Worm (Caenorhabditis elegans): ENCODE measurements around the gene her-1.

her-1 gene

DNA sequence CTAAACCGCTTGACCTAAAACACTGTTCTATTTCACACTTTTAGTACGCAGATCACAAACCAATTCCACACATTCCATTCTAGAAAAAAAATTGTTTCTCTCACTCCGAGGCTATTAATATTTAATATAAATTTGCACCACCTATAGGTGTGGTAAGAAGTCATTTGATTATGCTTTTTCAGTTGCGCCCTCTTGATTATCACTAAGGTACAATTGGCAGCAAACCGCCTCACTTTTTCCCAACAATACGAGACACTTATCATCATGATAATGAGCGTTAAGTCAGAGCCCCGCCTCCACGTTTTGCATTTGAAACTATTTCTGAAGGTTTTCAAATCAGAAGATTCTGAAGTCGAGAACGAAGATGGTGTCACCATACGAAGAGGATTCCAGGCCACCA is 40.5 kb downstream of the her-1 start, which contains the start of gene aqp-4 (continued):
- TF ChIP-seq hlh-11 (tag; optimal IDR thresholded peaks at IDR 0.05) (peak; percentile 18), daf-19 (GFP tag; conservative IDR thresholded peaks at IDR 0.05) (no peak), nhr-28 (tag; optimal IDR thresholded peaks at IDR 0.05) (peak; percentile 47), mdl-1 (tag; optimal IDR thresholded peaks at IDR 0.05) (no peak), skn-1 (tag; optimal IDR thresholded peaks at IDR 0.05) (no peak), lin-29 (GFP tag; IDR thresholded peaks at IDR 0.05) (no peak), daf-12 (tag; optimal IDR thresholded peaks at IDR 0.05) (no peak), ama-1 (optimal IDR thresholded peaks at IDR 0.05) (no peak), attf-4 (tag; optimal IDR thresholded peaks at IDR 0.05) (no peak), ceh-44 (GFP tag; IDR thresholded peaks at IDR 0.05) (no peak), F49E8.2 (tag; optimal IDR thresholded peaks at IDR 0.05; ENCODE audit: borderline replicate concordance) (no peak), zip-2 (tag; optimal IDR thresholded peaks at IDR 0.05) (no peak), lin-15B (tag; optimal IDR thresholded peaks at IDR 0.05) (no peak), fos-1 (tag; optimal IDR thresholded peaks at IDR 0.05) (no peak), hif-1 (tag; optimal IDR thresholded peaks at IDR 0.05) (no peak), nhr-41 (GFP tag; IDR thresholded peaks at IDR 0.05) (no peak), ceh-32 (tag; optimal IDR thresholded peaks at IDR 0.05; ENCODE audit: poor library complexity) (no peak), dmd-9 (GFP tag; IDR thresholded peaks at IDR 0.05) (no peak), F37D6.2 (tag; optimal IDR thresholded peaks at IDR 0.05) (no peak), nhr-102 (tag; optimal IDR thresholded peaks at IDR 0.05) (no peak), mxl-3 (GFP tag; optimal IDR thresholded peaks at IDR 0.05) (no peak), pqm-1 (tag; optimal IDR thresholded peaks at IDR 0.05) (peak; percentile 59)

DNA sequence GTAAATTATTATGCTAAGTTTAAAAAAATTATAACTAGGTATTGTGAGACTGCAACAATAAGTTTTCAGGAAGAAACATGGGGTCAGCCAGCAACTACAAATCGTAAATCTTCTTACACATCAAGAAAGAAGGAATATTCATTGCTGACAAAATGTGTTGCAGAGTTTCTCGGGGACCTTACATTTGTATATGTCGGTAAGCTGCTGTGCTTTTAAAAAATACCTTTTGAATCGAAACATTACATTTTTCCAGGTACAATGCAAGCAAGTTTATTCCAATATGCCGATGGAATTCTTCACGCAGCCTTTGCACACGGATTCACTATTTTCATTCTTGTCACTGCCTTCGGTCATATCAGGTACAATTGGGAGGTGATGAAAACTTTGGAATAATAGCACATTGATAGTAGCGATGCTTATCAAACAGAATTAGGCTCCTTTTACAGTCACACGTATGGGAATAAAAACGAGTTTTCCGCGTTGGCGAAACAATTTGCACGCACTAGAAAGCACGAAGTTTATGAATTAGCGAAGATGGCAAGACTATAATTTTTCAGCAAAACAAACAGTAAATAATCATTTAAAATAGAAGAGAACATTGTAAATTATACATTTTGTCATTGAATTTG is 41.4 kb downstream of the her-1 start:
- TF ChIP-seq dmd-9 (GFP tag; IDR thresholded peaks at IDR 0.05) = no peak
- TF ChIP-seq lim-7 (GFP tag; IDR thresholded peaks at IDR 0.05) = no peak
- TF ChIP-seq Y48G9A.11 (GFP tag; IDR thresholded peaks at IDR 0.05) = no peak
- no peak for TF ChIP-seq mep-1 (tag; optimal IDR thresholded peaks at IDR 0.05)
- no peak for TF ChIP-seq daf-16 (GFP tag; optimal IDR thresholded peaks at IDR 0.05)
- peak; percentile 36 for TF ChIP-seq daf-16 (tag; optimal IDR thresholded peaks at IDR 0.05)
- no peak for TF ChIP-seq zip-2 (tag; optimal IDR thresholded peaks at IDR 0.05)
- TF ChIP-seq unc-130 (GFP tag; optimal IDR thresholded peaks at IDR 0.05) = no peak
- peak; percentile 72 for TF ChIP-seq pqm-1 (tag; optimal IDR thresholded peaks at IDR 0.05)
- TF ChIP-seq ZK546.5 (tag; optimal IDR thresholded peaks at IDR 0.05) = no peak
- no peak for TF ChIP-seq mxl-2 (GFP tag; conservative IDR thresholded peaks at IDR 0.05)
- no peak for TF ChIP-seq zag-1 (tag; optimal IDR thresholded peaks at IDR 0.05)
- TF ChIP-seq nhr-76 (tag; optimal IDR thresholded peaks at IDR 0.05) = no peak
- no peak for TF ChIP-seq spr-1 (tag; optimal IDR thresholded peaks at IDR 0.05)
- peak in 1 of 2 experiments; percentile 52 for TF ChIP-seq unc-62 (GFP tag; optimal IDR thresholded peaks at IDR 0.05 in 1 of 2)
- TF ChIP-seq unc-62 (tag; optimal IDR thresholded peaks at IDR 0.05) = no peak
- TF ChIP-seq Y5F2A.4 (GFP tag; optimal IDR thresholded peaks at IDR 0.05) = no peak
- no peak for TF ChIP-seq ces-1 (GFP tag; optimal IDR thresholded peaks at IDR 0.05)
- TF ChIP-seq nhr-28 (tag; optimal IDR thresholded peaks at IDR 0.05) = peak; percentile 32
- peak; percentile 53 for TF ChIP-seq dmd-6 (GFP tag; IDR thresholded peaks at IDR 0.05)
- TF ChIP-seq ztf-11 (tag; optimal IDR thresholded peaks at IDR 0.05) = no peak
- no peak for TF ChIP-seq snpc-1.2 (GFP tag; IDR thresholded peaks at IDR 0.05)
- no peak for TF ChIP-seq aly-2 (tag; optimal IDR thresholded peaks at IDR 0.05)
- TF ChIP-seq F37D6.2 (tag; optimal IDR thresholded peaks at IDR 0.05) = no peak
- no peak for TF ChIP-seq lin-1 (GFP tag; IDR thresholded peaks at IDR 0.05)
- TF ChIP-seq madf-5 (GFP tag; IDR thresholded peaks at IDR 0.05) = no peak
- no peak for TF ChIP-seq arid-1 (GFP tag; conservative IDR thresholded peaks at IDR 0.05)
- no peak for TF ChIP-seq nhr-111 (GFP tag; optimal IDR thresholded peaks at IDR 0.05)
- TF ChIP-seq hlh-11 (tag; optimal IDR thresholded peaks at IDR 0.05) = peak; percentile 38
- TF ChIP-seq rbr-2 (tag; optimal IDR thresholded peaks at IDR 0.05) = no peak
- TF ChIP-seq F26F4.8 (GFP tag; conservative IDR thresholded peaks at IDR 0.05) = no peak
- no peak for TF ChIP-seq ceh-20 (GFP tag; IDR thresholded peaks at IDR 0.05)
- no peak for TF ChIP-seq mdl-1 (tag; optimal IDR thresholded peaks at IDR 0.05)
